Worm (Caenorhabditis elegans): ENCODE results near the gene rpb-12.

DNA sequence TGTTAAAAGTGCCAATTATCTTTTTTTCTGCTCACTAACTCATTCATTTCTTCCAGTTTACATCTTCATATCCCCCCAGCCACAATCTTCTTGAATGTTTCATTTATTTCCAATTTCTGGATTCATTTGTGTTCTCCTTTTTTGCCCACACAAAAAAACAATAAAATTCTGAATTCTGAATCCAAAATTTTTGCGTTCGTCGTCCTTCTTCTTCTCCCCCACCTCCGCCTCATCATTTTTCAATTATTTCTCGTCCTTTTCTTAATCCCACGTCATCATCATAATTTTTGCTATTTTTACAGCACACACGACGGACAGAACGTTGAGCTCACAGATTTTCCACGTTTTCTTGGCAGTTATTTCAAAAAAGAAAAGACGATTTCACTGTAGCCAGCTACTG is 37.9 kb upstream of the rpb-12 start, which contains the start of gene C07C7.1:
- no peak for TF ChIP-seq ces-1 (GFP tag; optimal IDR thresholded peaks at IDR 0.05)
- TF ChIP-seq elt-3 (tag; optimal IDR thresholded peaks at IDR 0.05) = no peak
- no peak for TF ChIP-seq lin-32 (GFP tag; optimal IDR thresholded peaks at IDR 0.05)
- no peak for TF ChIP-seq flh-1 (GFP tag; optimal IDR thresholded peaks at IDR 0.05)

Measured in whole organism, mixed stage, embryonic.